Fruit fly (Drosophila melanogaster) whole organism, prepupa: Measurements from ENCODE around the gene CG42676.

Experiments
- Blimp-1 ChIP-seq: fragments of 200-800 bp; sonication (Bioruptor generic); optimal IDR thresholded peaks from 3 replicates; lab custom pipeline; 2017; ENCODE audit warnings: missing biosample characterization, missing genetic modification characterization, mild to moderate bottlenecking, moderate library complexity, missing genetic modification reagents
- CG10631 ChIP-seq: fragments of 200-800 bp; sonication (Bioruptor generic); optimal IDR thresholded peaks from 2 replicates; lab custom pipeline; 2016; ENCODE audit warnings: missing biosample characterization, missing genetic modification characterization
- CG11762 ChIP-seq: fragments of 200-800 bp; sonication (Bioruptor generic); optimal IDR thresholded peaks from 3 replicates; lab custom pipeline; 2016; ENCODE audit warnings: missing biosample characterization, missing genetic modification characterization; ENCODE audit not compliant: insufficient read depth
- CG11902 ChIP-seq: fragments of 200-800 bp; sonication (Bioruptor generic); optimal IDR thresholded peaks from 3 replicates; lab custom pipeline; 2016; ENCODE audit warnings: missing biosample characterization, missing genetic modification characterization
- CG15336 ChIP-seq: fragments of 200-800 bp; sonication (Bioruptor generic); IDR thresholded peaks from 2 replicates; pipeline ENCODE4 v1.3.6; 2022; ENCODE audit warnings: missing biosample characterization, missing genetic modification characterization
- CG1621 ChIP-seq: fragments of 200-800 bp; sonication (Bioruptor generic); optimal IDR thresholded peaks from 3 replicates; lab custom pipeline; 2018; ENCODE audit warnings: missing biosample characterization, mild to moderate bottlenecking, missing genetic modification characterization
- CG16779 ChIP-seq: fragments of 200-800 bp; sonication (Bioruptor generic); optimal IDR thresholded peaks from 3 replicates; lab custom pipeline; 2017; ENCODE audit warnings: missing biosample characterization, mild to moderate bottlenecking, missing genetic modification characterization
- CG3032 ChIP-seq: fragments of 200-800 bp; optimal IDR thresholded peaks from 2 replicates; lab custom pipeline; 2019; ENCODE audit warnings: missing biosample characterization, mild to moderate bottlenecking, missing genetic modification characterization, moderate library complexity
- CG31627 ChIP-seq: fragments of 200-800 bp; sonication (Bioruptor generic); optimal IDR thresholded peaks from 3 replicates; lab custom pipeline; 2016; ENCODE audit warnings: missing biosample characterization, missing genetic modification characterization
- CG34406 ChIP-seq: fragments of 200-800 bp; sonication (Bioruptor generic); optimal IDR thresholded peaks from 3 replicates; lab custom pipeline; 2016; ENCODE audit warnings: missing biosample characterization, missing genetic modification characterization
- CG3919 ChIP-seq: fragments of 200-800 bp; sonication (Bioruptor generic); optimal IDR thresholded peaks from 3 replicates; lab custom pipeline; 2016; ENCODE audit warnings: missing biosample characterization, missing genetic modification characterization
- CG4318 ChIP-seq: fragments of 200-800 bp; sonication (Bioruptor generic); optimal IDR thresholded peaks from 3 replicates; lab custom pipeline; 2017; ENCODE audit warnings: missing biosample characterization, mild to moderate bottlenecking, missing genetic modification characterization
- CG6163 ChIP-seq: fragments of 200-800 bp; sonication (Bioruptor generic); IDR thresholded peaks from 3 replicates; pipeline ENCODE4 v1.3.6; 2022; ENCODE audit warnings: missing biosample characterization, missing genetic modification characterization
- CG6276 ChIP-seq: fragments of 200-800 bp; sonication (Bioruptor generic); optimal IDR thresholded peaks from 2 replicates; lab custom pipeline; 2017; ENCODE audit warnings: missing biosample characterization, mild to moderate bottlenecking, missing genetic modification characterization
- CG6792 ChIP-seq: fragments of 200-800 bp; sonication (Bioruptor generic); optimal IDR thresholded peaks from 3 replicates; lab custom pipeline; 2016; ENCODE audit warnings: missing biosample characterization, missing genetic modification characterization
- CG6808 ChIP-seq: fragments of 200-800 bp; sonication (Bioruptor generic); optimal IDR thresholded peaks from 3 replicates; lab custom pipeline; 2017; ENCODE audit warnings: missing biosample characterization, missing genetic modification characterization, mild to moderate bottlenecking, moderate library complexity, missing genetic modification reagents
- CG6854 ChIP-seq: fragments of 200-800 bp; sonication (Bioruptor generic); optimal IDR thresholded peaks from 2 replicates; lab custom pipeline; 2017; ENCODE audit warnings: missing biosample characterization, mild to moderate bottlenecking, missing genetic modification characterization
- CG7368 ChIP-seq: fragments of 200-800 bp; sonication (Bioruptor generic); optimal IDR thresholded peaks from 3 replicates; lab custom pipeline; 2016; ENCODE audit warnings: missing biosample characterization, missing genetic modification characterization
- CG8119 ChIP-seq: fragments of 200-800 bp; sonication (Bioruptor generic); IDR thresholded peaks from 3 replicates; pipeline ENCODE4 v1.3.6; 2022; ENCODE audit warnings: missing biosample characterization, missing genetic modification characterization
- CG8319 ChIP-seq: fragments of 200-800 bp; sonication (Bioruptor generic); optimal IDR thresholded peaks from 3 replicates; lab custom pipeline; 2016; ENCODE audit warnings: missing biosample characterization, missing genetic modification characterization
- CG9139 ChIP-seq: fragments of 200-800 bp; sonication (Bioruptor generic); optimal IDR thresholded peaks from 3 replicates; lab custom pipeline; 2017; ENCODE audit warnings: missing biosample characterization, mild to moderate bottlenecking, missing genetic modification characterization
- Eip75B ChIP-seq: fragments of 200-800 bp; sonication (Bioruptor generic); optimal IDR thresholded peaks from 3 replicates; lab custom pipeline; 2016; ENCODE audit warnings: missing biosample characterization, missing genetic modification characterization
- Eip78C ChIP-seq: fragments of 200-800 bp; sonication (Bioruptor generic); peaks from one replicate; lab custom pipeline; 2016; ENCODE audit warnings: missing biosample characterization, missing genetic modification characterization
- Eip93F ChIP-seq: fragments of 200-800 bp; sonication (Bioruptor generic); optimal IDR thresholded peaks from 2 replicates; lab custom pipeline; 2016; ENCODE audit warnings: missing biosample characterization, mild to moderate bottlenecking, missing genetic modification characterization
- Ets96B ChIP-seq: fragments of 200-800 bp; optimal IDR thresholded peaks from 2 replicates; lab custom pipeline; 2019; ENCODE audit warnings: missing biosample characterization, mild to moderate bottlenecking, missing genetic modification characterization, moderate library complexity
- Gug ChIP-seq: fragments of 200-800 bp; sonication (Bioruptor generic); IDR thresholded peaks from 2 replicates; pipeline ENCODE4 v1.3.6; 2022; ENCODE audit warnings: missing biosample characterization, missing genetic modification characterization
- Hr39 ChIP-seq: fragments of 200-800 bp; sonication (Bioruptor generic); optimal IDR thresholded peaks from 2 replicates; lab custom pipeline; 2016; ENCODE audit warnings: missing biosample characterization, missing genetic modification characterization
- Lpt ChIP-seq: fragments of 200-800 bp; sonication (Bioruptor generic); optimal IDR thresholded peaks from 3 replicates; lab custom pipeline; 2016; ENCODE audit warnings: missing biosample characterization, missing genetic modification characterization
- Met ChIP-seq: fragments of 200-800 bp; sonication (Bioruptor generic); optimal IDR thresholded peaks from 3 replicates; lab custom pipeline; 2016; ENCODE audit warnings: missing biosample characterization, missing genetic modification characterization
- OdsH ChIP-seq: fragments of 200-800 bp; sonication (Bioruptor generic); optimal IDR thresholded peaks from 3 replicates; lab custom pipeline; 2016; ENCODE audit warnings: missing biosample characterization, missing genetic modification characterization
- Smox ChIP-seq: fragments of 200-800 bp; sonication (Bioruptor generic); optimal IDR thresholded peaks from 3 replicates; lab custom pipeline; 2016; ENCODE audit warnings: missing biosample characterization, missing genetic modification characterization
- Sox102F ChIP-seq: fragments of 200-800 bp; sonication (Bioruptor generic); optimal IDR thresholded peaks from 2 replicates; lab custom pipeline; 2016; ENCODE audit warnings: missing biosample characterization, mild to moderate bottlenecking, missing genetic modification characterization
- Sox14 ChIP-seq: fragments of 200-800 bp; sonication (Bioruptor generic); optimal IDR thresholded peaks from 3 replicates; lab custom pipeline; 2016; ENCODE audit warnings: missing biosample characterization, missing genetic modification characterization
- Sox15 ChIP-seq: fragments of 200-800 bp; sonication (Bioruptor generic); optimal IDR thresholded peaks from 3 replicates; lab custom pipeline; 2016; ENCODE audit warnings: missing biosample characterization, missing genetic modification characterization
- achi ChIP-seq: fragments of 200-800 bp; sonication (Bioruptor generic); optimal IDR thresholded peaks from 3 replicates; lab custom pipeline; 2016; ENCODE audit warnings: missing biosample characterization, missing genetic modification characterization
- acj6 ChIP-seq: fragments of 200-800 bp; sonication (Bioruptor generic); optimal IDR thresholded peaks from 3 replicates; lab custom pipeline; 2016; ENCODE audit warnings: missing biosample characterization, missing genetic modification characterization
- cyc ChIP-seq: fragments of 200-800 bp; sonication (Bioruptor generic); optimal IDR thresholded peaks from 3 replicates; lab custom pipeline; 2016; ENCODE audit warnings: missing biosample characterization, missing genetic modification characterization
- dac ChIP-seq: fragments of 200-800 bp; sonication (Bioruptor generic); optimal IDR thresholded peaks from 2 replicates; lab custom pipeline; 2017; ENCODE audit warnings: missing biosample characterization, mild to moderate bottlenecking, missing genetic modification characterization
- dsx ChIP-seq: fragments of 200-800 bp; optimal IDR thresholded peaks from 3 replicates; lab custom pipeline; 2019; ENCODE audit warnings: missing biosample characterization, mild to moderate bottlenecking, missing genetic modification characterization, moderate library complexity; ENCODE audit not compliant: poor library complexity, severe bottlenecking
- eg ChIP-seq: fragments of 200-800 bp; sonication (Bioruptor generic); IDR thresholded peaks from 3 replicates; pipeline ENCODE4 v1.3.6; 2022; ENCODE audit warnings: missing biosample characterization, missing genetic modification characterization
- esn ChIP-seq: fragments of 200-800 bp; sonication (Bioruptor generic); optimal IDR thresholded peaks from 2 replicates; lab custom pipeline; 2016; ENCODE audit warnings: missing biosample characterization, mild to moderate bottlenecking, missing genetic modification characterization, moderate library complexity
- fd59A ChIP-seq: fragments of 200-800 bp; sonication (Bioruptor generic); optimal IDR thresholded peaks from 2 replicates; lab custom pipeline; 2017; ENCODE audit warnings: missing biosample characterization, mild to moderate bottlenecking, missing genetic modification characterization, missing genetic modification reagents
- fd85E ChIP-seq: fragments of 200-800 bp; sonication (Bioruptor generic); optimal IDR thresholded peaks from 3 replicates; lab custom pipeline; 2016; ENCODE audit warnings: missing biosample characterization, missing genetic modification characterization
- net ChIP-seq: fragments of 200-800 bp; sonication (Bioruptor generic); optimal IDR thresholded peaks from 3 replicates; lab custom pipeline; 2016; ENCODE audit warnings: missing biosample characterization, missing genetic modification characterization
- pdm3 ChIP-seq: fragments of 200-800 bp; sonication (Bioruptor generic); optimal IDR thresholded peaks from 3 replicates; lab custom pipeline; 2016; ENCODE audit warnings: missing biosample characterization, missing genetic modification characterization
- salr ChIP-seq, 2 experiments: fragments of 200-800 bp; sonication (Bioruptor generic); optimal IDR thresholded peaks; 3 replicates each; lab custom pipeline; 2016 to 2018; ENCODE audit warnings: missing biosample characterization in 2 of 2, missing genetic modification characterization in 2 of 2, mild to moderate bottlenecking in 1 of 2
- spab ChIP-seq: fragments of 200-800 bp; sonication (Bioruptor generic); optimal IDR thresholded peaks from 2 replicates; lab custom pipeline; 2017; ENCODE audit warnings: missing biosample characterization, mild to moderate bottlenecking, missing genetic modification characterization, missing genetic modification reagents
- svp ChIP-seq: fragments of 200-800 bp; sonication (Bioruptor generic); peaks from one replicate; lab custom pipeline; 2016; ENCODE audit warnings: missing biosample characterization, missing genetic modification characterization
- topi ChIP-seq: fragments of 200-800 bp; sonication (Bioruptor generic); optimal IDR thresholded peaks from 3 replicates; lab custom pipeline; 2016; ENCODE audit warnings: missing biosample characterization, missing genetic modification characterization
- vri ChIP-seq: fragments of 200-800 bp; sonication (Bioruptor generic); optimal IDR thresholded peaks from 3 replicates; lab custom pipeline; 2016; ENCODE audit warnings: missing biosample characterization, mild to moderate bottlenecking, missing genetic modification characterization

The CG42676 gene

dm6 chr3L:1808631-1809030 is 5.7 kb downstream of the CG42676 start (continued):
- peak; percentile 85 for TF ChIP-seq Sox14 (GFP tag; lab: Kevin White, UChicago)
- TF ChIP-seq Smox (GFP tag; lab: Kevin White, UChicago) = no peak
- no peak for TF ChIP-seq CG4318
- peak; percentile 86 for TF ChIP-seq CG8119
- peak; percentile 84 for TF ChIP-seq net (GFP tag; lab: Kevin White, UChicago)
- peak; percentile 74 for TF ChIP-seq CG11902 (GFP tag; lab: Kevin White, UChicago)
- peak; percentile 80 for TF ChIP-seq CG11762
- TF ChIP-seq CG10631 = no peak
- TF ChIP-seq CG9139 (GFP tag; lab: Kevin White, UChicago) = no peak
- TF ChIP-seq eg (GFP tag; lab: Robert Waterston, UW) = peak; percentile 95
- peak; percentile 28 for TF ChIP-seq dac
- no peak for TF ChIP-seq CG16779 (tag; lab: Kevin White, UChicago)
- peak; percentile 73 for TF ChIP-seq CG31627 (GFP tag; lab: Kevin White, UChicago)
- TF ChIP-seq CG6276 (GFP tag; lab: Kevin White, UChicago) = no peak
- peak; percentile 85 for TF ChIP-seq achi (GFP tag; lab: Kevin White, UChicago)
- TF ChIP-seq Ets96B = peak; percentile 86
- peak; percentile 72 for TF ChIP-seq Sox15
- TF ChIP-seq salr (GFP tag; optimal IDR thresholded peaks at IDR 0.05; lab: Kevin White, UChicago) = peak in 1 of 2 experiments; percentile 73
- peak; percentile 78 for TF ChIP-seq Hr39 (GFP tag; lab: Kevin White, UChicago)
- peak; percentile 84 for TF ChIP-seq CG3032 (tag; lab: Kevin White, UChicago)
- peak; percentile 84 for TF ChIP-seq fd59A (GFP tag; lab: Kevin White, UChicago)
- peak; percentile 84 for TF ChIP-seq Gug (GFP tag; lab: Robert Waterston, UW)
- TF ChIP-seq CG6163 = peak; percentile 93
- no peak for TF ChIP-seq CG7368
- TF ChIP-seq OdsH (GFP tag; lab: Kevin White, UChicago) = no peak
- TF ChIP-seq CG6792 (GFP tag; lab: Kevin White, UChicago) = peak; percentile 84
- no peak for TF ChIP-seq vri
- TF ChIP-seq CG8319 (GFP tag; lab: Kevin White, UChicago) = peak; percentile 75
- TF ChIP-seq CG34406 (GFP tag; lab: Kevin White, UChicago) = peak; percentile 80
- peak; percentile 90 for TF ChIP-seq CG15336 (GFP tag; lab: Robert Waterston, UW)

dm6 chr3L:1810288-1810687 is 7.4 kb downstream of the CG42676 start, which contains the start of gene GV1:
Gene GV1, plus strand, starts transcription at chr3L:1810588.
- TF ChIP-seq Eip93F (GFP tag; lab: Kevin White, UChicago) = peak; percentile 14
- TF ChIP-seq OdsH (GFP tag; lab: Kevin White, UChicago) = no peak
- no peak for TF ChIP-seq CG10631
- peak; percentile 50 for TF ChIP-seq Eip75B
- peak; percentile 30 for TF ChIP-seq esn
- TF ChIP-seq CG6854 = peak; percentile 81
- no peak for TF ChIP-seq Smox (GFP tag; lab: Kevin White, UChicago)
- no peak for TF ChIP-seq CG8319 (GFP tag; lab: Kevin White, UChicago)
- TF ChIP-seq CG6276 (GFP tag; lab: Kevin White, UChicago) = peak; percentile 88
- peak; percentile 51 for TF ChIP-seq CG3919 (GFP tag; lab: Kevin White, UChicago)
- TF ChIP-seq CG6792 (GFP tag; lab: Kevin White, UChicago) = peak; percentile 24
- peak; percentile 82 for TF ChIP-seq Blimp-1
- no peak for TF ChIP-seq pdm3 (GFP tag; lab: Kevin White, UChicago)
- TF ChIP-seq CG1621 (tag; lab: Kevin White, UChicago) = peak; percentile 89
- TF ChIP-seq CG4318 = no peak
- peak; percentile 57 for TF ChIP-seq Lpt (GFP tag; lab: Kevin White, UChicago)
- no peak for TF ChIP-seq CG11762
- TF ChIP-seq CG11902 (GFP tag; lab: Kevin White, UChicago) = no peak
- no peak for TF ChIP-seq Hr39 (GFP tag; lab: Kevin White, UChicago)
- peak; percentile 87 for TF ChIP-seq spab (GFP tag; lab: Kevin White, UChicago)
- no peak for TF ChIP-seq acj6 (GFP tag; lab: Kevin White, UChicago)
- no peak for TF ChIP-seq achi (GFP tag; lab: Kevin White, UChicago)
- TF ChIP-seq Met (GFP tag; lab: Kevin White, UChicago) = peak; percentile 43
- TF ChIP-seq topi (GFP tag; lab: Kevin White, UChicago) = no peak
- peak; percentile 75 for TF ChIP-seq Eip78C (GFP tag; lab: Kevin White, UChicago)
- peak; percentile 37 for TF ChIP-seq Sox102F (GFP tag; lab: Kevin White, UChicago)
- no peak for TF ChIP-seq cyc
- peak; percentile 95 for TF ChIP-seq CG6808
- TF ChIP-seq dsx (GFP tag; lab: Kevin White, UChicago) = peak; percentile 87
- no peak for TF ChIP-seq fd85E
- TF ChIP-seq CG15336 (GFP tag; lab: Robert Waterston, UW) = peak; percentile 82
- no peak for TF ChIP-seq svp (GFP tag; lab: Kevin White, UChicago)
- peak; percentile 86 for TF ChIP-seq CG8119
- peak; percentile 97 for TF ChIP-seq CG9139 (GFP tag; lab: Kevin White, UChicago)
